Worm (Caenorhabditis elegans) whole organism, L4/young adult: ENCODE results near the gene hpo-29.

Experiments
- W03F9.2 ChIP-seq: fragments of 150-350 bp; optimal IDR thresholded peaks from 2 replicates; lab custom pipeline; 2014; ENCODE audit warnings: missing biosample characterization, missing genetic modification characterization
- dao-5 ChIP-seq: sonication (generic microtip); optimal IDR thresholded peaks from 2 replicates; lab custom pipeline; 2016; ENCODE audit warnings: missing genotype, missing genetic modification characterization, moderate library complexity, missing compliant biosample characterization

ce11 chrIII:189280-189679 is 46.4 kb upstream of the hpo-29 start:
- TF ChIP-seq dao-5 (tag; lab: Kevin White, UChicago) (no peak), W03F9.2 (no peak)
